Worm (Caenorhabditis elegans): ENCODE measurements around the gene ddr-2.

The ddr-2 gene

ce11 chrX:3285448-3285847 lies 29.7 kb upstream of the ddr-2 start:
- TF ChIP-seq cnd-1 (tag; optimal IDR thresholded peaks at IDR 0.05) (no peak), ceh-39 (tag; optimal IDR thresholded peaks at IDR 0.05) (no peak), ces-1 (GFP tag; optimal IDR thresholded peaks at IDR 0.05) (no peak), hlh-1 (tag; optimal IDR thresholded peaks at IDR 0.05) (no peak), unc-62 (GFP tag; optimal IDR thresholded peaks at IDR 0.05) (no peak), drap-1 (GFP tag; optimal IDR thresholded peaks at IDR 0.05) (no peak), M03D4.4 (tag; optimal IDR thresholded peaks at IDR 0.05) (no peak), ceh-83 (GFP tag; optimal IDR thresholded peaks at IDR 0.05) (no peak), elt-3 (tag; optimal IDR thresholded peaks at IDR 0.05) (no peak), nhr-237 (tag; optimal IDR thresholded peaks at IDR 0.05) (no peak), snpc-4 (tag; optimal IDR thresholded peaks at IDR 0.05) (no peak), mab-5 (tag; optimal IDR thresholded peaks at IDR 0.05) (no peak), ztf-11 (tag; optimal IDR thresholded peaks at IDR 0.05) (no peak), sptf-1 (tag; optimal IDR thresholded peaks at IDR 0.05) (no peak), ham-2 (GFP tag; optimal IDR thresholded peaks at IDR 0.05) (no peak), nhr-28 (tag; optimal IDR thresholded peaks at IDR 0.05) (no peak), unc-39 (tag; optimal IDR thresholded peaks at IDR 0.05) (no peak), blmp-1 (tag; optimal IDR thresholded peaks at IDR 0.05) (no peak), elt-1 (tag; optimal IDR thresholded peaks at IDR 0.05; ENCODE audit: borderline replicate concordance, insufficient read depth) (no peak), lsy-2 (tag; optimal IDR thresholded peaks at IDR 0.05) (no peak)

- TF ChIP-seq hlh-1 (tag; optimal IDR thresholded peaks at IDR 0.05) (no peak), unc-39 (tag; optimal IDR thresholded peaks at IDR 0.05) (no peak), unc-120 (tag; optimal IDR thresholded peaks at IDR 0.05; ENCODE audit: poor library complexity, severe bottlenecking) (no peak), ztf-11 (tag; optimal IDR thresholded peaks at IDR 0.05) (no peak), sem-2 (GFP tag; optimal IDR thresholded peaks at IDR 0.05) (no peak), snpc-4 (tag; optimal IDR thresholded peaks at IDR 0.05) (no peak), ceh-43 (GFP tag; optimal IDR thresholded peaks at IDR 0.05) (no peak), lsy-2 (tag; optimal IDR thresholded peaks at IDR 0.05) (no peak), blmp-1 (tag; optimal IDR thresholded peaks at IDR 0.05) (no peak), mab-5 (tag; optimal IDR thresholded peaks at IDR 0.05) (no peak), sptf-1 (tag; optimal IDR thresholded peaks at IDR 0.05) (no peak), elt-1 (tag; optimal IDR thresholded peaks at IDR 0.05; ENCODE audit: borderline replicate concordance, insufficient read depth) (no peak), ceh-39 (tag; optimal IDR thresholded peaks at IDR 0.05) (no peak), ces-1 (GFP tag; optimal IDR thresholded peaks at IDR 0.05) (no peak), elt-3 (tag; optimal IDR thresholded peaks at IDR 0.05) (no peak), lin-13 (tag; optimal IDR thresholded peaks at IDR 0.05) (no peak), tbx-8 (GFP tag; optimal IDR thresholded peaks at IDR 0.05) (no peak), nhr-2 (tag; optimal IDR thresholded peaks at IDR 0.05) (no peak), flh-1 (GFP tag; optimal IDR thresholded peaks at IDR 0.05) (no peak), lin-32 (GFP tag; optimal IDR thresholded peaks at IDR 0.05) (no peak)
Observed at ce11 chrX:3289183-3289582, 25.9 kb upstream of the ddr-2 start, which contains the start of gene K09C4.4. Gene K09C4.4 (plus strand): TSS chrX:3289483.

ce11 chrX:3290147-3290546 lies 25.0 kb upstream of the ddr-2 start:
- TF ChIP-seq mls-2 (tag; optimal IDR thresholded peaks at IDR 0.05), result no peak
- TF ChIP-seq sem-2 (GFP tag; optimal IDR thresholded peaks at IDR 0.05), result no peak
- TF ChIP-seq nhr-2 (tag; optimal IDR thresholded peaks at IDR 0.05), result no peak

ce11 chrX:3291948-3292347 lies 23.2 kb upstream of the ddr-2 start:
- TF ChIP-seq ceh-83 (GFP tag; optimal IDR thresholded peaks at IDR 0.05) (no peak), unc-120 (tag; optimal IDR thresholded peaks at IDR 0.05; ENCODE audit: poor library complexity, severe bottlenecking) (no peak), nhr-76 (tag; optimal IDR thresholded peaks at IDR 0.05) (no peak), blmp-1 (tag; optimal IDR thresholded peaks at IDR 0.05) (no peak), nhr-2 (tag; optimal IDR thresholded peaks at IDR 0.05) (no peak), ham-2 (GFP tag; optimal IDR thresholded peaks at IDR 0.05) (no peak)

- TF ChIP-seq blmp-1 (tag; optimal IDR thresholded peaks at IDR 0.05) (no peak), lin-13 (tag; optimal IDR thresholded peaks at IDR 0.05) (no peak), zip-8 (tag; optimal IDR thresholded peaks at IDR 0.05) (no peak), snpc-4 (tag; optimal IDR thresholded peaks at IDR 0.05) (no peak), drap-1 (GFP tag; optimal IDR thresholded peaks at IDR 0.05) (no peak), ztf-11 (tag; optimal IDR thresholded peaks at IDR 0.05) (no peak), pha-4 (tag; optimal IDR thresholded peaks at IDR 0.05) (no peak), cnd-1 (tag; optimal IDR thresholded peaks at IDR 0.05) (no peak), elt-1 (tag; optimal IDR thresholded peaks at IDR 0.05; ENCODE audit: borderline replicate concordance, insufficient read depth) (no peak), unc-39 (tag; optimal IDR thresholded peaks at IDR 0.05) (no peak), mep-1 (tag; optimal IDR thresholded peaks at IDR 0.05) (no peak), lsy-2 (tag; optimal IDR thresholded peaks at IDR 0.05) (no peak), elt-3 (tag; optimal IDR thresholded peaks at IDR 0.05) (no peak), nhr-76 (tag; optimal IDR thresholded peaks at IDR 0.05) (no peak), lin-32 (GFP tag; optimal IDR thresholded peaks at IDR 0.05) (no peak), hlh-1 (tag; optimal IDR thresholded peaks at IDR 0.05) (no peak), ceh-43 (GFP tag; optimal IDR thresholded peaks at IDR 0.05) (no peak)
Observed at ce11 chrX:3296182-3296581, 18.9 kb upstream of the ddr-2 start, which contains the start of gene K09C4.2. Gene K09C4.2 (plus strand): TSS chrX:3296482.
